Worm (Caenorhabditis elegans): ENCODE results near the gene bre-3.

Gene bre-3

ce11 chrIII:9485373-9485772 lies at the start of gene bre-3:
bre-3 (minus strand) TSS chrIII:9485473.
- no peak for TF ChIP-seq let-526 (GFP tag; IDR thresholded peaks at IDR 0.05)
- TF ChIP-seq tbp1 (GFP tag; optimal IDR thresholded peaks at IDR 0.05): no peak
- no peak for TF ChIP-seq F49E8.2 (tag; optimal IDR thresholded peaks at IDR 0.05; ENCODE audit: insufficient read depth)
- TF ChIP-seq ets-4 (GFP tag; optimal IDR thresholded peaks at IDR 0.05): no peak
- TF ChIP-seq ztf-18 (tag; optimal IDR thresholded peaks at IDR 0.05): no peak
- no peak for TF ChIP-seq ceh-91 (GFP tag; IDR thresholded peaks at IDR 0.05)
- TF ChIP-seq rcor-1 (GFP tag; IDR thresholded peaks at IDR 0.05): no peak
- TF ChIP-seq B0261.1 (tag; optimal IDR thresholded peaks at IDR 0.05): no peak
- no peak for TF ChIP-seq T07F8.4 (tag; optimal IDR thresholded peaks at IDR 0.05)
- TF ChIP-seq tlf-1 (GFP tag; optimal IDR thresholded peaks at IDR 0.05): no peak

- TF ChIP-seq pbrm-1 (GFP tag; IDR thresholded peaks at IDR 0.05) (peak; percentile 17; the same call in 1 of the 2 replicates), madf-6 (GFP tag; IDR thresholded peaks at IDR 0.05) (peak; percentile 19; the same call in 1 of the 2 replicates), F33H1.4 (GFP tag; IDR thresholded peaks at IDR 0.05) (peak; percentile 52), dox-1 (GFP tag; IDR thresholded peaks at IDR 0.05) (0 out of 2 replicates have a peak, but pooled peaks have one; percentile 29), egrh-3 (GFP tag; IDR thresholded peaks at IDR 0.05) (0 out of 2 replicates have a peak, but pooled peaks have one; percentile 27), hsf-1 (GFP tag; IDR thresholded peaks at IDR 0.05) (peak; percentile 96)
These were observed 48.9 kb upstream of the bre-3 start for ce11 chrIII:9534193-9534592.

ce11 chrIII:9528824-9529223 lies 43.6 kb upstream of the bre-3 start, which contains the start of gene ZK1098.2:
ZK1098.2 (plus strand) TSS chrIII:9529159.
- TF ChIP-seq lin-35 (GFP tag; optimal IDR thresholded peaks at IDR 0.05) (peak in 1 of 3 experiments; percentile 49), rcor-1 (GFP tag; IDR thresholded peaks at IDR 0.05) (no peak), Y79H2A.3 (GFP tag; conservative IDR thresholded peaks at IDR 0.05) (no peak), let-607 (tag; optimal IDR thresholded peaks at IDR 0.05) (peak; percentile 77 to 92), let-526 (GFP tag; IDR thresholded peaks at IDR 0.05) (no peak), attf-5 (GFP tag; optimal IDR thresholded peaks at IDR 0.05) (peak; percentile 61), snpc-4 (GFP tag; optimal IDR thresholded peaks at IDR 0.05) (no peak), snpc-4 (tag; optimal IDR thresholded peaks at IDR 0.05) (no peak), fkh-3 (tag; optimal IDR thresholded peaks at IDR 0.05) (no peak), ztf-18 (tag; optimal IDR thresholded peaks at IDR 0.05) (peak; percentile 20), F23B12.7 (tag; optimal IDR thresholded peaks at IDR 0.05; ENCODE audit: insufficient read depth) (peak; percentile 64), egl-44 (GFP tag; IDR thresholded peaks at IDR 0.05) (0 out of 2 replicates have a peak, but pooled peaks have one; percentile 13)

ce11 chrIII:9526851-9527250 lies 41.6 kb upstream of the bre-3 start, which contains the start of gene ZK1098.6:
ZK1098.6 (plus strand) TSS chrIII:9527151.
- TF ChIP-seq Y79H2A.3 (GFP tag; conservative IDR thresholded peaks at IDR 0.05): no peak
- no peak for TF ChIP-seq let-526 (GFP tag; IDR thresholded peaks at IDR 0.05)
- TF ChIP-seq ets-4 (GFP tag; optimal IDR thresholded peaks at IDR 0.05): no peak
- no peak for TF ChIP-seq K11D2.4 (GFP tag; IDR thresholded peaks at IDR 0.05)
- no peak for TF ChIP-seq Y53G8AR.9 (GFP tag; conservative IDR thresholded peaks at IDR 0.05)
- no peak for TF ChIP-seq ceh-79 (tag; optimal IDR thresholded peaks at IDR 0.05)

- TF ChIP-seq dpl-1 (GFP tag; optimal IDR thresholded peaks at IDR 0.05): no peak
- TF ChIP-seq ceh-91 (GFP tag; IDR thresholded peaks at IDR 0.05): no peak
- TF ChIP-seq him-1 (tag; optimal IDR thresholded peaks at IDR 0.05): no peak
- no peak for TF ChIP-seq F22D6.2 (tag; optimal IDR thresholded peaks at IDR 0.05)
- no peak for TF ChIP-seq egl-18 (GFP tag; IDR thresholded peaks at IDR 0.05)
- no peak for TF ChIP-seq lir-1 (GFP tag; conservative IDR thresholded peaks at IDR 0.05)
- TF ChIP-seq ztf-25 (GFP tag; IDR thresholded peaks at IDR 0.05): no peak
- no peak for TF ChIP-seq F23B12.7 (tag; optimal IDR thresholded peaks at IDR 0.05; ENCODE audit: insufficient read depth)
- TF ChIP-seq hrde-1 (tag; optimal IDR thresholded peaks at IDR 0.05; ENCODE audit: borderline replicate concordance): no peak
- no peak for TF ChIP-seq ztf-28 (GFP tag; IDR thresholded peaks at IDR 0.05)
- TF ChIP-seq egrh-3 (GFP tag; IDR thresholded peaks at IDR 0.05): no peak
- TF ChIP-seq B0336.3 (GFP tag; IDR thresholded peaks at IDR 0.05): no peak
- no peak for TF ChIP-seq pbrm-1 (GFP tag; IDR thresholded peaks at IDR 0.05)
- no peak for TF ChIP-seq atf-7 (tag; optimal IDR thresholded peaks at IDR 0.05)
- no peak for TF ChIP-seq fkh-3 (tag; optimal IDR thresholded peaks at IDR 0.05)
- TF ChIP-seq chd-7 (tag; optimal IDR thresholded peaks at IDR 0.05): no peak
These were observed 40.0 kb upstream of the bre-3 start, which contains the start of gene trpp-3 for ce11 chrIII:9525252-9525651. trpp-3 (plus strand) TSS chrIII:9525552.
